Fruit fly (Drosophila melanogaster): ENCODE measurements around the gene Mer.

DNA sequence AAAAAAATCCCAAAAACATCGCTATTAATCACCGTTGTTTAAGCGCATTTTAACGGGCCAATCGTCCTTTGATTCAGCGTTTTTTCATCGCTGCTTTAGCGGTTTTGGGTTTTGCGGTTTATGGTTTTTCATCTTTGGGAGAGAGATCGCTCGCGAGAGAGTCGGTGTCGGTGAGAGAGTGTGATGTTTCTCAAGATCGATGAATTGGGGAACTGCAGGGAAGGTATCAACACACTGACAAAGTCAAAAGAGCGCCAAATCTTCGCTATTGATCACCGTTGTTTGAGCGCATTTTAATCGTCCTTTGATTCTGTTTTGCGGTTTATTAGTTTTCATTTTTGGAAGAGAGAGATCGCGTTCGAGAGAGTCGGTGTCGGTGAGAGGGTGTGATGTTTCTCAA, 3.2 kb downstream of the Mer start:
- no peak for TF ChIP-seq CTCF (optimal IDR thresholded peaks at IDR 0.05)
- TF ChIP-seq CG8478 (optimal IDR thresholded peaks at IDR 0.05) = no peak

Data from S2 (cell line).